Worm (Caenorhabditis elegans) whole organism, midembryonic: ENCODE measurements around the gene efn-2.

Source experiments
- T22C8.4 ChIP-seq: fragments of 200-800 bp; sonication (Bioruptor generic); IDR thresholded peaks from 2 replicates; pipeline ENCODE4 v1.3.6; 2022; ENCODE audit warnings: missing genetic modification characterization, missing compliant biosample characterization
- cog-1 ChIP-seq: sonication (generic microtip); optimal IDR thresholded peaks from 2 replicates; lab custom pipeline; 2016; ENCODE audit warnings: missing genetic modification characterization, missing compliant biosample characterization
- flt-1 ChIP-seq: fragments of 200-800 bp; sonication (Bioruptor generic); IDR thresholded peaks from 2 replicates; pipeline ENCODE4 v1.3.6; 2022; ENCODE audit warnings: missing genetic modification characterization, missing compliant biosample characterization
- klf-2 ChIP-seq: fragments of 200-800 bp; sonication (Bioruptor generic); conservative IDR thresholded peaks from 2 replicates; pipeline ENCODE4 v1.3.6; 2022; ENCODE audit warnings: missing genetic modification reagents, missing genetic modification characterization, missing compliant biosample characterization
- med-1 ChIP-seq: sonication (generic microtip); optimal IDR thresholded peaks from 2 replicates; lab custom pipeline; 2017; ENCODE audit warnings: missing genetic modification characterization, mild to moderate bottlenecking, missing compliant biosample characterization, antibody characterized with exemption, missing genetic modification reagents; ENCODE audit not compliant: insufficient read depth
- ref-1 ChIP-seq: fragments of 200-800 bp; sonication (Bioruptor generic); conservative IDR thresholded peaks from 2 replicates; pipeline ENCODE4 v1.3.6; 2022; ENCODE audit warnings: missing genetic modification reagents, missing genetic modification characterization, missing compliant biosample characterization
- tab-1 ChIP-seq: fragments of 200-800 bp; sonication (Bioruptor generic); IDR thresholded peaks from 2 replicates; pipeline ENCODE4 v1.3.6; 2022; ENCODE audit warnings: missing genetic modification characterization, missing compliant biosample characterization
- ztf-23 ChIP-seq: fragments of 200-800 bp; sonication (Bioruptor generic); IDR thresholded peaks from 2 replicates; pipeline ENCODE4 v1.3.6; 2022; ENCODE audit warnings: missing genetic modification reagents, missing genetic modification characterization, missing compliant biosample characterization
- ztf-29 ChIP-seq: fragments of 200-800 bp; sonication (Bioruptor generic); IDR thresholded peaks from 2 replicates; pipeline ENCODE4 v1.3.6; 2022; ENCODE audit warnings: missing genetic modification reagents, missing genetic modification characterization, missing compliant biosample characterization

ce11 chrIV:10573471-10573870 is 2.7 kb upstream of the efn-2 start:
- TF ChIP-seq med-1 (GFP tag; lab: Kevin White, UChicago): no peak
- no peak for TF ChIP-seq T22C8.4
- TF ChIP-seq flt-1 (GFP tag; lab: Robert Waterston, UW): no peak
- TF ChIP-seq klf-2 (GFP tag; lab: Robert Waterston, UW): no peak
- no peak for TF ChIP-seq ref-1 (GFP tag; lab: Robert Waterston, UW)
- no peak for TF ChIP-seq ztf-23 (GFP tag; lab: Robert Waterston, UW)
- TF ChIP-seq tab-1 (GFP tag; lab: Robert Waterston, UW): no peak
- no peak for TF ChIP-seq ztf-29 (GFP tag; lab: Robert Waterston, UW)
- TF ChIP-seq cog-1 (tag; lab: Kevin White, UChicago): no peak
